Fruit fly (Drosophila melanogaster) whole organism, wandering third instar larva: Measurements from ENCODE around the gene mRpL20.

ENCODE experiments used
- Abd-B ChIP-seq: fragments of >200 bp; optimal IDR thresholded peaks from 2 replicates; lab custom pipeline; 2017; ENCODE audit warnings: missing biosample characterization, missing genetic modification characterization
- CG32264 ChIP-seq: fragments of 200-800 bp; sonication (Bioruptor generic); optimal IDR thresholded peaks from 2 replicates; lab custom pipeline; 2016; ENCODE audit warnings: missing biosample characterization, missing genetic modification characterization
- CG9705 ChIP-seq: fragments of 200-800 bp; sonication (Bioruptor generic); optimal IDR thresholded peaks from 2 replicates; lab custom pipeline; 2018; ENCODE audit warnings: missing biosample characterization, mild to moderate bottlenecking, missing genetic modification characterization
- CrebA ChIP-seq: fragments of 200-800 bp; sonication (Bioruptor generic); optimal IDR thresholded peaks from 2 replicates; lab custom pipeline; 2016; ENCODE audit warnings: missing biosample characterization, mild to moderate bottlenecking, missing genetic modification characterization, borderline replicate concordance
- Dfd ChIP-seq: fragments of >200 bp; optimal IDR thresholded peaks from 2 replicates; lab custom pipeline; 2017; ENCODE audit warnings: missing biosample characterization, missing genetic modification characterization
- Dif ChIP-seq: fragments of 200-275, 200-300 bp; sonication (Bioruptor generic); optimal IDR thresholded peaks from 2 replicates; lab custom pipeline; 2018; ENCODE audit warnings: missing biosample characterization, missing genetic modification characterization; ENCODE audit not compliant: partially characterized antibody
- GATAd ChIP-seq: sonication (Bioruptor generic); optimal IDR thresholded peaks from 2 replicates; lab custom pipeline; 2016; ENCODE audit warnings: missing biosample characterization, missing genetic modification characterization
- HLH106 ChIP-seq: fragments of 200-800 bp; optimal IDR thresholded peaks from 3 replicates; lab custom pipeline; 2019; ENCODE audit warnings: missing biosample characterization, mild to moderate bottlenecking, missing genetic modification characterization, moderate library complexity
- Hnf4 ChIP-seq: fragments of 200-800 bp; sonication (Bioruptor generic); optimal IDR thresholded peaks from 2 replicates; lab custom pipeline; 2016; ENCODE audit warnings: missing biosample characterization, mild to moderate bottlenecking, missing genetic modification characterization
- Hr78 ChIP-seq: fragments of >200 bp; optimal IDR thresholded peaks from 2 replicates; lab custom pipeline; 2017; ENCODE audit warnings: missing biosample characterization, missing genetic modification characterization
- Hr83 ChIP-seq: fragments of 200-300 bp; sonication (Bioruptor generic); optimal IDR thresholded peaks from 2 replicates; lab custom pipeline; 2016; ENCODE audit warnings: missing biosample characterization, mild to moderate bottlenecking, missing genetic modification characterization, moderate library complexity; ENCODE audit not compliant: poor library complexity, severe bottlenecking
- Jra ChIP-seq: sonication (Bioruptor generic); optimal IDR thresholded peaks from 2 replicates; lab custom pipeline; 2016; ENCODE audit warnings: missing biosample characterization, missing genetic modification characterization
- Mio ChIP-seq: sonication (Bioruptor generic); optimal IDR thresholded peaks from 2 replicates; lab custom pipeline; 2016; ENCODE audit warnings: missing biosample characterization, missing genetic modification characterization
- Myc ChIP-seq: fragments of >200 bp; optimal IDR thresholded peaks from 2 replicates; lab custom pipeline; 2017
- N ChIP-seq: fragments of >200 bp; optimal IDR thresholded peaks from 2 replicates; lab custom pipeline; 2018; ENCODE audit warnings: missing biosample characterization, missing external identifiers, missing genetic modification characterization
- OdsH ChIP-seq: fragments of 200-800 bp; sonication (Bioruptor generic); optimal IDR thresholded peaks from 2 replicates; lab custom pipeline; 2016; ENCODE audit warnings: missing biosample characterization, mild to moderate bottlenecking, missing genetic modification characterization
- Rel ChIP-seq, 2 experiments: fragments of 200-800 bp; sonication (Bioruptor generic) in 1 of 2; optimal IDR thresholded peaks; 2 replicates in 1 of 2; 3 replicates in 1 of 2; lab custom pipeline; 2016 to 2019; ENCODE audit warnings: mild to moderate bottlenecking in 2 of 2, missing biosample characterization in 2 of 2, missing genetic modification characterization in 2 of 2, moderate library complexity in 1 of 2
- Sp1 ChIP-seq: fragments of 200-800 bp; sonication (Bioruptor generic); optimal IDR thresholded peaks from 3 replicates; lab custom pipeline; 2019; ENCODE audit warnings: missing biosample characterization, mild to moderate bottlenecking, missing genetic modification characterization, moderate library complexity
- Vsx2 ChIP-seq: fragments of 200-300, 225-300 bp; sonication (Bioruptor generic); optimal IDR thresholded peaks from 2 replicates; lab custom pipeline; 2018; ENCODE audit warnings: missing biosample characterization, missing genetic modification characterization; ENCODE audit not compliant: partially characterized antibody
- br ChIP-seq: fragments of 200-800 bp; sonication (Bioruptor generic); optimal IDR thresholded peaks from 2 replicates; lab custom pipeline; 2016; ENCODE audit warnings: missing biosample characterization, missing genetic modification characterization
- brk ChIP-seq: fragments of 200-800 bp; sonication (Bioruptor generic); optimal IDR thresholded peaks from 2 replicates; lab custom pipeline; 2016; ENCODE audit warnings: missing biosample characterization, mild to moderate bottlenecking, missing genetic modification characterization
- dl ChIP-seq, 2 experiments: fragments of 175-275, 200-275 bp in 1 of 2; fragments of 200-275 bp in 1 of 2; sonication (Bioruptor generic); optimal IDR thresholded peaks; lab custom pipeline; 2018; ENCODE audit warnings: mild to moderate bottlenecking in 2 of 2, missing biosample characterization in 2 of 2, missing genetic modification characterization in 2 of 2, moderate library complexity in 2 of 2; ENCODE audit not compliant: partially characterized antibody in 2 of 2, insufficient read depth in 1 of 2
- dmrt93B ChIP-seq: fragments of 200-800 bp; sonication (Bioruptor generic); optimal IDR thresholded peaks from 2 replicates; lab custom pipeline; 2018; ENCODE audit warnings: missing biosample characterization, mild to moderate bottlenecking, missing genetic modification characterization
- dsf ChIP-seq: sonication (Bioruptor generic); optimal IDR thresholded peaks from 2 replicates; lab custom pipeline; 2016; ENCODE audit warnings: missing biosample characterization, missing genetic modification characterization, borderline replicate concordance
- ey ChIP-seq: fragments of 200-800 bp; sonication (Bioruptor generic); optimal IDR thresholded peaks from 2 replicates; lab custom pipeline; 2016; ENCODE audit warnings: missing biosample characterization, missing genetic modification characterization
- foxo ChIP-seq, 2 experiments: fragments of 200-800 bp; sonication (Bioruptor generic); optimal IDR thresholded peaks; 2 replicates in 1 of 2; 3 replicates in 1 of 2; lab custom pipeline; 2016 to 2017; ENCODE audit warnings: missing biosample characterization in 2 of 2, missing genetic modification characterization in 2 of 2
- fru ChIP-seq: fragments of 200-800 bp; sonication (Bioruptor generic); optimal IDR thresholded peaks from 3 replicates; lab custom pipeline; 2016; ENCODE audit warnings: missing biosample characterization, mild to moderate bottlenecking, missing genetic modification characterization
- h ChIP-seq: fragments of 200-800 bp; sonication (Bioruptor generic); optimal IDR thresholded peaks from 3 replicates; lab custom pipeline; 2016; ENCODE audit warnings: missing biosample characterization, mild to moderate bottlenecking, missing genetic modification characterization
- jim ChIP-seq: fragments of 175-275, 200-325 bp; sonication (Bioruptor generic); optimal IDR thresholded peaks from 2 replicates; lab custom pipeline; 2016; ENCODE audit warnings: missing biosample characterization, mild to moderate bottlenecking, missing genetic modification characterization
- lola ChIP-seq: fragments of >200 bp; optimal IDR thresholded peaks from 2 replicates; lab custom pipeline; 2017; ENCODE audit warnings: missing biosample characterization, missing genetic modification characterization
- pan ChIP-seq: fragments of >200 bp; optimal IDR thresholded peaks from 2 replicates; lab custom pipeline; 2017
- psq ChIP-seq: fragments of 200-800 bp; sonication (Bioruptor generic); optimal IDR thresholded peaks from 3 replicates; lab custom pipeline; 2017; ENCODE audit warnings: missing biosample characterization, mild to moderate bottlenecking, missing genetic modification characterization, moderate library complexity
- rgr ChIP-seq: fragments of 200-800 bp; sonication (Bioruptor generic); optimal IDR thresholded peaks from 3 replicates; lab custom pipeline; 2016; ENCODE audit warnings: missing biosample characterization, mild to moderate bottlenecking, missing genetic modification characterization
- sage ChIP-seq: fragments of 200-800 bp; sonication (Bioruptor generic); optimal IDR thresholded peaks from 2 replicates; lab custom pipeline; 2016; ENCODE audit warnings: missing biosample characterization, mild to moderate bottlenecking, missing genetic modification characterization
- sv ChIP-seq: fragments of 200-800 bp; sonication (Bioruptor generic); optimal IDR thresholded peaks from 3 replicates; lab custom pipeline; 2016; ENCODE audit warnings: missing biosample characterization, missing genetic modification characterization
- tai ChIP-seq: sonication (Bioruptor generic); optimal IDR thresholded peaks from 2 replicates; lab custom pipeline; 2016; ENCODE audit warnings: missing biosample characterization, missing genetic modification characterization
- usp ChIP-seq: fragments of >200 bp; optimal IDR thresholded peaks from 2 replicates; lab custom pipeline; 2017; ENCODE audit warnings: missing biosample characterization, missing genetic modification characterization
- woc ChIP-seq: sonication (Bioruptor generic); optimal IDR thresholded peaks from 2 replicates; lab custom pipeline; 2016; ENCODE audit warnings: missing biosample characterization, mild to moderate bottlenecking, missing genetic modification characterization

The mRpL20 gene

dm6 chr3L:13027333-13027732, 9.7 kb upstream of the mRpL20 start:
- TF ChIP-seq br (GFP tag; lab: Kevin White, UChicago) (no peak), sv (GFP tag; lab: Kevin White, UChicago) (no peak), Myc (no peak), CG9705 (GFP tag; lab: Kevin White, UChicago) (no peak), fru (GFP tag; lab: Kevin White, UChicago) (no peak), woc (GFP tag; lab: Kevin White, UChicago) (no peak), Mio (GFP tag; lab: Kevin White, UChicago) (no peak), tai (GFP tag; lab: Kevin White, UChicago) (no peak), Vsx2 (GFP tag; lab: Kevin White, UChicago) (no peak), sage (GFP tag; lab: Kevin White, UChicago) (no peak), foxo (GFP tag; optimal IDR thresholded peaks at IDR 0.05; lab: Kevin White, UChicago) (no peak), Hnf4 (GFP tag; lab: Kevin White, UChicago) (no peak), N (GFP tag; lab: Kevin White, UChicago) (no peak), HLH106 (no peak), GATAd (GFP tag; lab: Kevin White, UChicago) (no peak), dl (GFP tag; optimal IDR thresholded peaks at IDR 0.05; lab: Kevin White, UChicago; ENCODE audit: insufficient read depth in 1 of 2, partially characterized antibody in 2 of 2) (no peak), psq (GFP tag; lab: Kevin White, UChicago) (no peak), brk (no peak), Dfd (no peak)
- TF ChIP-seq, all 38 proteins: peak for 0

DNA sequence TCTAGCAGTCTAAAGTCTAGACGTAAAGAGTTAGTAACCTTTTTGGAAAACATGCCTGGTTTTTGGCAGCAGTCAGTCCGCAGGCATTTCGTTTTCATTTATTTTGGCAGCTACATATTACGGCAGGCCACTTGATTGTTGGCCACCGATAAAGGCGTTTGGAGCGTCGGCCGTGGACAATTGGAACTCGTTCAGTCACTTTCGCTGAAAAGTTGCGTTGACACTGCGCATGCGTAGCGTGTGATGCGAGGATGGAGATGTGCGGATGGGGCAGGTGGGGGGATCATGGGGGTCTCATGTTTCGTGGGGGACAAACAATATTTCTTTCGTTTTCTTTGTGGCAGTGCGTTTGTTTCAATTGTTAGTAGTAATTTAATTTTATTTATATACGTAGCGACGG, 9.2 kb upstream of the mRpL20 start:
- TF ChIP-seq Jra (GFP tag; lab: Kevin White, UChicago) (no peak), Myc (no peak), br (GFP tag; lab: Kevin White, UChicago) (no peak)

DNA sequence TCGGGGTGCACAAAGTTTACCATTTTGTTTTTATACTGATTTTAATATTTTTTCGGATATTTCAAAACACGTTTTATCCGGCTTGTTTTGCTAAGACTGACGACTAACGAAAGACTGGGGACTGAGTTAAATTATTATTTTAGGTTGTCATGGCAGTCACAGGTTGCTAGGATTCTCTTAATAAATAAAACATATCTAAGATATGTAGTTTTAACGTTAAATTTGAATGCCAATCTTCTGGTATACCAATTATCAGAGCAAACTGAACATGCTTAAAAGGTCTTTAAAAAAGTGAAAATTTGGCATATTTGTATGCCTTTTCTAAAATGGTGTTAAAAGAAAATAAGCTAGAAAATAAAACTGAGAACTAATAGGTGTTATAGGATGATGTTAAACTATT, 8.7 kb upstream of the mRpL20 start, which contains the start of gene Zmynd10:
Gene Zmynd10 (minus strand): TSS at position 101 of the 400 bp plus-strand sequence.
- TF ChIP-seq Hnf4 (GFP tag; lab: Kevin White, UChicago): no peak
- TF ChIP-seq Dfd: no peak
- TF ChIP-seq, all 38 proteins: peak for 0

dm6 chr3L:13022854-13023560, 5.3 kb upstream of the mRpL20 start, which contains the start of gene RpS12:
Gene RpS12 (plus strand): TSS chr3L:13023352.
- TF ChIP-seq pan (lab: Kevin White, UChicago) (no peak), foxo (GFP tag; optimal IDR thresholded peaks at IDR 0.05; lab: Kevin White, UChicago) (peak in 1 of 2 experiments; percentile 63), Sp1 (GFP tag; lab: Kevin White, UChicago) (peak; percentile 78), Dfd (no peak), Jra (GFP tag; lab: Kevin White, UChicago) (peak; percentile 40), Hr83 (GFP tag; lab: Kevin White, UChicago) (peak; percentile 96), Myc (peak; percentile 61), br (GFP tag; lab: Kevin White, UChicago) (peak; percentile 57), CrebA (GFP tag; lab: Kevin White, UChicago) (no peak), dmrt93B (GFP tag; lab: Kevin White, UChicago) (peak; percentile 81), psq (GFP tag; lab: Kevin White, UChicago) (peak; percentile 56), N (GFP tag; lab: Kevin White, UChicago) (peak; percentile 87), h (peak; percentile 58), Vsx2 (GFP tag; lab: Kevin White, UChicago) (no peak), Abd-B (GFP tag; lab: Kevin White, UChicago) (no peak), lola (GFP tag; lab: Kevin White, UChicago) (no peak), Hr78 (GFP tag; lab: Kevin White, UChicago) (peak; percentile 18), sv (GFP tag; lab: Kevin White, UChicago) (peak; percentile 82), brk (peak; percentile 56), Rel (GFP tag; optimal IDR thresholded peaks at IDR 0.05; lab: Kevin White, UChicago) (no peak), Rel (tag; optimal IDR thresholded peaks at IDR 0.05; lab: Kevin White, UChicago) (peak; percentile 39), GATAd (GFP tag; lab: Kevin White, UChicago) (no peak), HLH106 (peak; percentile 50), CG9705 (GFP tag; lab: Kevin White, UChicago) (peak; percentile 79), OdsH (GFP tag; lab: Kevin White, UChicago) (no peak), jim (GFP tag; lab: Kevin White, UChicago) (no peak), usp (GFP tag; lab: Kevin White, UChicago) (no peak), dsf (GFP tag; lab: Kevin White, UChicago) (peak; percentile 40), sage (GFP tag; lab: Kevin White, UChicago) (peak; percentile 36), ey (GFP tag; lab: Kevin White, UChicago) (peak; percentile 27), dl (GFP tag; optimal IDR thresholded peaks at IDR 0.05; lab: Kevin White, UChicago; ENCODE audit: insufficient read depth in 1 of 2, partially characterized antibody in 2 of 2) (no peak), tai (GFP tag; lab: Kevin White, UChicago) (peak; percentile 70), CG32264 (GFP tag; lab: Kevin White, UChicago) (no peak), fru (GFP tag; lab: Kevin White, UChicago) (peak; percentile 61), woc (GFP tag; lab: Kevin White, UChicago) (peak; percentile 61), rgr (GFP tag; lab: Kevin White, UChicago) (peak; percentile 79), Dif (GFP tag; lab: Kevin White, UChicago) (peak; percentile 32), Mio (GFP tag; lab: Kevin White, UChicago) (peak; percentile 57), Hnf4 (GFP tag; lab: Kevin White, UChicago) (peak; percentile 71)
